Worm (Caenorhabditis elegans) whole organism, L3 larva: ENCODE measurements around the gene C47G2.4.

Experiments
- daf-12 ChIP-seq: fragments of 150-350 bp; optimal IDR thresholded peaks from 2 replicates; lab custom pipeline; 2014; ENCODE audit warnings: missing biosample characterization, missing genetic modification reagents, missing genetic modification characterization
- egl-27 ChIP-seq: sonication (generic microtip); optimal IDR thresholded peaks from 4 replicates; lab custom pipeline; 2017; ENCODE audit warnings: missing biosample characterization, missing genetic modification reagents, missing genetic modification characterization
- elt-2 ChIP-seq: sonication (generic microtip); optimal IDR thresholded peaks from 2 replicates; lab custom pipeline; 2016; ENCODE audit warnings: missing genetic modification reagents, mild to moderate bottlenecking, missing genetic modification characterization, missing compliant biosample characterization
- fos-1 ChIP-seq: fragments of 150-350 bp; optimal IDR thresholded peaks from 2 replicates; lab custom pipeline; 2014; ENCODE audit warnings: missing biosample characterization, missing genetic modification characterization
- nhr-11 ChIP-seq: fragments of 150-350 bp; optimal IDR thresholded peaks from 2 replicates; lab custom pipeline; 2014; ENCODE audit warnings: missing biosample characterization, missing genetic modification characterization
- pha-4 ChIP-seq: fragments of 150-350 bp; optimal IDR thresholded peaks from 2 replicates; lab custom pipeline; 2014; ENCODE audit warnings: missing biosample characterization, missing genetic modification reagents, missing genetic modification characterization
- sea-2 ChIP-seq: fragments of 150-350 bp; sonication (generic microtip); optimal IDR thresholded peaks from 4 replicates; lab custom pipeline; 2014; ENCODE audit warnings: missing biosample characterization, missing genetic modification reagents, missing genetic modification characterization
- unc-39 ChIP-seq: sonication (generic microtip); optimal IDR thresholded peaks from 4 replicates; lab custom pipeline; 2017; ENCODE audit warnings: missing biosample characterization, missing genetic modification characterization

- no peak for TF ChIP-seq sea-2 (GFP tag; lab: Kevin White, UChicago)
- TF ChIP-seq egl-27: no peak
- no peak for TF ChIP-seq nhr-11
- TF ChIP-seq pha-4 (tag; lab: Kevin White, UChicago): no peak
- TF ChIP-seq daf-12 (tag; lab: Kevin White, UChicago): no peak
- no peak for TF ChIP-seq unc-39 (tag; lab: Kevin White, UChicago)
- TF ChIP-seq elt-2 (tag; lab: Kevin White, UChicago): no peak
- no peak for TF ChIP-seq fos-1 (tag; lab: Kevin White, UChicago)
Measured at ce11 chrII:11329021-11329479, 35.6 kb upstream of the C47G2.4 start, which contains the start of gene tag-180.
